Worm (Caenorhabditis elegans) whole organism, midembryonic: Measurements from ENCODE around the gene set-12.

Experiments
- flt-1 ChIP-seq: fragments of 200-800 bp; sonication (Bioruptor generic); IDR thresholded peaks from 2 replicates; pipeline ENCODE4 v1.3.6; 2022; ENCODE audit warnings: missing genetic modification characterization, missing compliant biosample characterization
- klf-2 ChIP-seq: fragments of 200-800 bp; sonication (Bioruptor generic); conservative IDR thresholded peaks from 2 replicates; pipeline ENCODE4 v1.3.6; 2022; ENCODE audit warnings: missing genetic modification reagents, missing genetic modification characterization, missing compliant biosample characterization
- ztf-23 ChIP-seq: fragments of 200-800 bp; sonication (Bioruptor generic); IDR thresholded peaks from 2 replicates; pipeline ENCODE4 v1.3.6; 2022; ENCODE audit warnings: missing genetic modification reagents, missing genetic modification characterization, missing compliant biosample characterization

DNA sequence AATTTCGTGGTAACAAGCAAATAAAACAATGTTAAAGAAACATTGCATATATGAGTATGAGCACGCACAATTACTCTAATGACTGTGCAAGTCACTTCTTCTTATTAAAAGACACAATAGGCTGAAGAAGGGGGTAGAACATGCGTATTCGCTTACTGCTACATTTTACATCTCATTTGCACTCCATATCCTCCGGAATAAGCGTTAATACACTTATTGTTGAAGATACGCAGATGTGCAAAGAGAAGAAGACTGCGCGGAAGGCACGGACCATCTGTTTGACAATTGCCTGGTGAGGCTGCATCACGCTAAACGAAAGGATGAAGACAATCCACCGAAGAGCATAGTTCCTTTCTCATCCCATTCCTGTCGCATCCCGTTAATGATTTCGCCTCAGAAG is 23.2 kb downstream of the set-12 start:
- TF ChIP-seq ztf-23 (GFP tag; lab: Robert Waterston, UW) (no peak), flt-1 (GFP tag; lab: Robert Waterston, UW) (peak; percentile 46; the same call in 1 of the 2 replicates), klf-2 (GFP tag; lab: Robert Waterston, UW) (no peak)
